Fruit fly (Drosophila melanogaster) whole organism, pupa: Measurements from ENCODE around the gene Grp170.

ENCODE experiments used
- CG12605 ChIP-seq: fragments of 200-800 bp; sonication (Bioruptor generic); IDR thresholded peaks from 2 replicates; pipeline ENCODE4 v1.3.6; 2022; ENCODE audit warnings: missing biosample characterization, missing genetic modification characterization
- CG15710 ChIP-seq: fragments of 200-800 bp; sonication (Bioruptor generic); optimal IDR thresholded peaks from 2 replicates; lab custom pipeline; 2018; ENCODE audit warnings: missing biosample characterization, mild to moderate bottlenecking, missing genetic modification characterization, moderate library complexity
- CG34367 ChIP-seq: fragments of 200-800 bp; sonication (Bioruptor generic); optimal IDR thresholded peaks from 2 replicates; lab custom pipeline; 2018; ENCODE audit warnings: missing biosample characterization, mild to moderate bottlenecking, missing genetic modification characterization
- CG4496 ChIP-seq: fragments of 200-800 bp; sonication (Bioruptor generic); IDR thresholded peaks from 3 replicates; pipeline ENCODE4 v1.3.6; 2022; ENCODE audit warnings: missing biosample characterization, missing genetic modification characterization
- CG9948 ChIP-seq: fragments of 200-800 bp; sonication (Bioruptor generic); optimal IDR thresholded peaks from 2 replicates; lab custom pipeline; 2018; ENCODE audit warnings: missing biosample characterization, mild to moderate bottlenecking, missing genetic modification characterization, moderate library complexity
- D1 ChIP-seq: fragments of 200-800 bp; sonication (Bioruptor generic); optimal IDR thresholded peaks from 2 replicates; lab custom pipeline; 2018; ENCODE audit warnings: missing biosample characterization, mild to moderate bottlenecking, missing genetic modification characterization, moderate library complexity
- EcR ChIP-seq: fragments of 200-800 bp; sonication (Bioruptor generic); optimal IDR thresholded peaks from 3 replicates; lab custom pipeline; 2019; ENCODE audit warnings: missing biosample characterization, missing genetic modification characterization, mild to moderate bottlenecking, moderate library complexity, missing genetic modification reagents
- Ets98B ChIP-seq: fragments of 200-800 bp; sonication (Bioruptor generic); IDR thresholded peaks from 2 replicates; pipeline ENCODE4 v1.3.6; 2022; ENCODE audit warnings: missing biosample characterization, missing genetic modification characterization
- Pif1A ChIP-seq: fragments of 200-800 bp; sonication (Bioruptor generic); optimal IDR thresholded peaks from 3 replicates; lab custom pipeline; 2016; ENCODE audit warnings: missing biosample characterization, missing genetic modification characterization
- Pif1B ChIP-seq: fragments of 200-800 bp; sonication (Bioruptor generic); optimal IDR thresholded peaks from 3 replicates; lab custom pipeline; 2016; ENCODE audit warnings: missing biosample characterization, missing genetic modification characterization
- Snoo ChIP-seq: fragments of 200-800 bp; sonication (Bioruptor generic); optimal IDR thresholded peaks from 3 replicates; lab custom pipeline; 2017; ENCODE audit warnings: missing biosample characterization, mild to moderate bottlenecking, missing genetic modification characterization, inconsistent platforms
- fd96Ca ChIP-seq: fragments of 200-800 bp; sonication (Bioruptor generic); IDR thresholded peaks from 3 replicates; pipeline ENCODE4 v1.3.6; 2022; ENCODE audit warnings: missing biosample characterization, missing genetic modification characterization
- rn ChIP-seq: fragments of 200-800 bp; sonication (Bioruptor generic); IDR thresholded peaks from 2 replicates; pipeline ENCODE4 v1.3.6; 2022; ENCODE audit warnings: missing biosample characterization, missing genetic modification characterization

DNA sequence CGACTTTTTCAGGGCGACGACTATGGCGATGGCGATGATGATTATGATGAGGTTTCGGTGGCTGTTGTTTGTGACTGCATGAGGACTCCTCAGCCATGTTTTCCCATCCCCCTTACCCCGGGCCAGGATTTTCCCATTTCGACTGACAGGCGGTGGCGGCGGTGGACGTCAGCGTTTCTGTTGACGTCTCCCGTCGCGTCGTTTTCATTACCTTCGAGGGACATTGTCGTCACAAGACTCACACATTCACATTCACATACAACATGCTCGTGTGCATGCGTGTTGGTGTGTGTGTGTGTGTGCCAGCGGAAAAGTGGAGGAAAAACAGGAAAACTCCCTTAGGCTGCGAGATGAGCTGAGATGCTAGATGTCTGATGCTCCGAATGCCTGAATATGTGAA, 44.9 kb upstream of the Grp170 start:
- TF ChIP-seq CG9948 (tag; lab: Kevin White, UChicago) (no peak), rn (GFP tag; lab: Robert Waterston, UW) (no peak), CG4496 (GFP tag; lab: Robert Waterston, UW) (no peak), Snoo (tag; lab: Kevin White, UChicago) (no peak), Pif1B (GFP tag; lab: Kevin White, UChicago) (no peak), Ets98B (no peak), CG15710 (tag; lab: Kevin White, UChicago) (no peak), D1 (tag; lab: Kevin White, UChicago) (no peak), fd96Ca (GFP tag; lab: Robert Waterston, UW) (no peak), CG12605 (no peak), CG34367 (tag; lab: Kevin White, UChicago) (no peak), EcR (GFP tag; lab: Kevin White, UChicago) (no peak), Pif1A (GFP tag; lab: Kevin White, UChicago) (no peak)
